Fruit fly (Drosophila melanogaster): ENCODE measurements around the gene Drs.

dm6 chr3L:3337345-3337928 is 31.9 kb upstream of the Drs start:
- TF ChIP-seq psq (optimal IDR thresholded peaks at IDR 0.05) (no peak), usp (GFP tag; optimal IDR thresholded peaks at IDR 0.05) (no peak), EcR (GFP tag; optimal IDR thresholded peaks at IDR 0.05) (no peak), Dll (optimal IDR thresholded peaks at IDR 0.05) (no peak), pan (optimal IDR thresholded peaks at IDR 0.05) (no peak)
